Worm (Caenorhabditis elegans): Measurements from ENCODE around the gene tost-1.
A peak's percentile ranks its signal among the peaks of the same experiment; 100 is the strongest.

The tost-1 gene

ce11 chrIII:4861744-4862401 lies 16.2 kb downstream of the tost-1 start, which contains the start of the genes C35D10.10 and C35D10.5:
TSS of gene C35D10.10 (minus strand) at chrIII:4861794.
TSS of gene C35D10.5 (plus strand) at chrIII:4862351.
- peak; percentile 28 for TF ChIP-seq tbx-7 (tag; optimal IDR thresholded peaks at IDR 0.05)
- no peak for TF ChIP-seq mec-3 (tag; optimal IDR thresholded peaks at IDR 0.05; ENCODE audit: borderline replicate concordance)
- peak; percentile 37 for TF ChIP-seq ceh-31 (tag; optimal IDR thresholded peaks at IDR 0.05)
- no peak for TF ChIP-seq pros-1 (tag; optimal IDR thresholded peaks at IDR 0.05)
- TF ChIP-seq C38D4.7 (GFP tag; optimal IDR thresholded peaks at IDR 0.05): no peak
- peak; percentile 31 for TF ChIP-seq zip-5 (tag; optimal IDR thresholded peaks at IDR 0.05)
- TF ChIP-seq elt-2 (tag; optimal IDR thresholded peaks at IDR 0.05): peak; percentile 13
- TF ChIP-seq madf-2 (tag; optimal IDR thresholded peaks at IDR 0.05): no peak
- peak; percentile 83 for TF ChIP-seq ets-4 (tag; optimal IDR thresholded peaks at IDR 0.05)
- peak; percentile 66 for TF ChIP-seq ceh-2 (tag; optimal IDR thresholded peaks at IDR 0.05)

ce11 chrIII:4859039-4859438 lies 19.1 kb downstream of the tost-1 start, which contains the start of gene C35D10.6:
TSS of gene C35D10.6 (plus strand) at chrIII:4859339.
- no peak for TF ChIP-seq ceh-34 (tag; optimal IDR thresholded peaks at IDR 0.05)
- TF ChIP-seq npax-4 (tag; optimal IDR thresholded peaks at IDR 0.05): no peak
- no peak for TF ChIP-seq fkh-10 (GFP tag; optimal IDR thresholded peaks at IDR 0.05)

- TF ChIP-seq lim-6 (tag; optimal IDR thresholded peaks at IDR 0.05): no peak
- TF ChIP-seq nhr-232 (tag; optimal IDR thresholded peaks at IDR 0.05): no peak
- no peak for TF ChIP-seq hlh-15 (tag; optimal IDR thresholded peaks at IDR 0.05)
- TF ChIP-seq unc-3 (GFP tag; conservative IDR thresholded peaks at IDR 0.05): no peak
- TF ChIP-seq unc-3 (tag; optimal IDR thresholded peaks at IDR 0.05): no peak
- no peak for TF ChIP-seq nhr-11 (tag; optimal IDR thresholded peaks at IDR 0.05)
- no peak for TF ChIP-seq ref-2 (tag; optimal IDR thresholded peaks at IDR 0.05)
- no peak for TF ChIP-seq hlh-13 (GFP tag; optimal IDR thresholded peaks at IDR 0.05)
- no peak for TF ChIP-seq elt-2 (tag; optimal IDR thresholded peaks at IDR 0.05)
- no peak for TF ChIP-seq ceh-45 (GFP tag; IDR thresholded peaks at IDR 0.05)
- no peak for TF ChIP-seq K09A11.1 (tag; optimal IDR thresholded peaks at IDR 0.05; ENCODE audit: insufficient read depth)
- no peak for TF ChIP-seq zip-5 (tag; optimal IDR thresholded peaks at IDR 0.05)
- TF ChIP-seq mec-3 (tag; optimal IDR thresholded peaks at IDR 0.05; ENCODE audit: borderline replicate concordance): no peak
- TF ChIP-seq pat-9 (tag; optimal IDR thresholded peaks at IDR 0.05): no peak
- no peak for TF ChIP-seq che-1 (tag; optimal IDR thresholded peaks at IDR 0.05)
- TF ChIP-seq pqm-1 (tag; optimal IDR thresholded peaks at IDR 0.05): no peak
- TF ChIP-seq pax-1 (tag; optimal IDR thresholded peaks at IDR 0.05): no peak
These were observed 21.1 kb downstream of the tost-1 start for ce11 chrIII:4856992-4857391.

ce11 chrIII:4856109-4856508 lies 22.0 kb downstream of the tost-1 start, which contains the start of gene C35D10.7:
TSS of gene C35D10.7 (plus strand) at chrIII:4856193.
- TF ChIP-seq nhr-11 (tag; optimal IDR thresholded peaks at IDR 0.05) (no peak), hlh-30 (tag; optimal IDR thresholded peaks at IDR 0.05; ENCODE audit: insufficient read depth) (no peak), ref-2 (tag; optimal IDR thresholded peaks at IDR 0.05) (no peak), fkh-10 (GFP tag; optimal IDR thresholded peaks at IDR 0.05) (no peak), ceh-19 (GFP tag; optimal IDR thresholded peaks at IDR 0.05) (no peak), mec-3 (tag; optimal IDR thresholded peaks at IDR 0.05; ENCODE audit: borderline replicate concordance) (no peak), hlh-15 (tag; optimal IDR thresholded peaks at IDR 0.05) (no peak), syd-9 (tag; optimal IDR thresholded peaks at IDR 0.05) (no peak), elt-4 (tag; optimal IDR thresholded peaks at IDR 0.05) (no peak), K02D7.2 (tag; optimal IDR thresholded peaks at IDR 0.05) (no peak), C38D4.7 (GFP tag; optimal IDR thresholded peaks at IDR 0.05) (no peak), pros-1 (tag; optimal IDR thresholded peaks at IDR 0.05) (no peak), che-1 (tag; optimal IDR thresholded peaks at IDR 0.05) (no peak), pha-2 (tag; optimal IDR thresholded peaks at IDR 0.05) (no peak)

- no peak for TF ChIP-seq hlh-30 (tag; optimal IDR thresholded peaks at IDR 0.05; ENCODE audit: insufficient read depth)
- no peak for TF ChIP-seq madf-2 (tag; optimal IDR thresholded peaks at IDR 0.05)
- TF ChIP-seq zip-5 (tag; optimal IDR thresholded peaks at IDR 0.05): no peak
- TF ChIP-seq ttx-3 (tag; optimal IDR thresholded peaks at IDR 0.05): no peak
- no peak for TF ChIP-seq tbx-2 (tag; optimal IDR thresholded peaks at IDR 0.05)
- no peak for TF ChIP-seq ceh-2 (tag; optimal IDR thresholded peaks at IDR 0.05)
- TF ChIP-seq pax-1 (tag; optimal IDR thresholded peaks at IDR 0.05): no peak
These were observed 23.2 kb downstream of the tost-1 start, which contains the start of gene C35D10.8 for ce11 chrIII:4854918-4855317. TSS of gene C35D10.8 (plus strand) at chrIII:4855218.

Data from whole organism, late embryonic.